Worm (Caenorhabditis elegans): ENCODE measurements around the gene srv-2.

The srv-2 gene

ce11 chrII:10569498-10569897, 32.6 kb downstream of the srv-2 start:
- TF ChIP-seq nhr-77 (tag; optimal IDR thresholded peaks at IDR 0.05) (no peak), ztf-11 (tag; optimal IDR thresholded peaks at IDR 0.05) (no peak), efl-1 (optimal IDR thresholded peaks at IDR 0.05) (peak in 1 of 2 experiments; percentile 3), efl-1 (GFP tag; optimal IDR thresholded peaks at IDR 0.05 in 1 of 2) (no peak), jun-1 (tag; optimal IDR thresholded peaks at IDR 0.05) (no peak), pax-3 (tag; optimal IDR thresholded peaks at IDR 0.05) (no peak), xbp-1 (tag; optimal IDR thresholded peaks at IDR 0.05) (no peak), snpc-4 (tag; optimal IDR thresholded peaks at IDR 0.05) (no peak), ces-1 (GFP tag; optimal IDR thresholded peaks at IDR 0.05) (no peak), ceh-90 (tag; optimal IDR thresholded peaks at IDR 0.05) (no peak), tbx-2 (tag; optimal IDR thresholded peaks at IDR 0.05) (no peak), ceh-88 (GFP tag; IDR thresholded peaks at IDR 0.05) (no peak), nhr-84 (tag; optimal IDR thresholded peaks at IDR 0.05) (no peak), nhr-12 (tag; optimal IDR thresholded peaks at IDR 0.05) (no peak), ceh-63 (GFP tag; optimal IDR thresholded peaks at IDR 0.05) (no peak), unc-62 (GFP tag; optimal IDR thresholded peaks at IDR 0.05) (no peak), nhr-47 (tag; optimal IDR thresholded peaks at IDR 0.05) (no peak), tlp-1 (tag; optimal IDR thresholded peaks at IDR 0.05) (no peak), lin-35 (GFP tag; optimal IDR thresholded peaks at IDR 0.05) (no peak), nhr-85 (tag) (no peak), lin-14 (GFP tag; optimal IDR thresholded peaks at IDR 0.05) (peak; percentile 79), dsc-1 (tag; optimal IDR thresholded peaks at IDR 0.05) (no peak), C34B4.2 (tag; optimal IDR thresholded peaks at IDR 0.05) (no peak), hlh-4 (tag; optimal IDR thresholded peaks at IDR 0.05) (no peak), aha-1 (tag; optimal IDR thresholded peaks at IDR 0.05) (no peak), unc-30 (tag; optimal IDR thresholded peaks at IDR 0.05) (no peak), aly-2 (tag; optimal IDR thresholded peaks at IDR 0.05) (no peak), rnt-1 (tag; optimal IDR thresholded peaks at IDR 0.05) (peak; percentile 44), ceh-8 (GFP tag; optimal IDR thresholded peaks at IDR 0.05) (no peak), nhr-71 (tag; optimal IDR thresholded peaks at IDR 0.05) (peak; percentile 43), skn-1 (tag; optimal IDR thresholded peaks at IDR 0.05) (no peak), isw-1 (GFP tag; IDR thresholded peaks at IDR 0.05) (no peak), zip-4 (GFP tag; optimal IDR thresholded peaks at IDR 0.05) (no peak), C16A3.4 (tag; optimal IDR thresholded peaks at IDR 0.05) (no peak), sox-4 (tag; optimal IDR thresholded peaks at IDR 0.05) (no peak), ceh-82 (tag; optimal IDR thresholded peaks at IDR 0.05) (no peak), pag-3 (tag; optimal IDR thresholded peaks at IDR 0.05; ENCODE audit: borderline replicate concordance, insufficient read depth) (peak; percentile 86), hpl-2 (GFP tag; optimal IDR thresholded peaks at IDR 0.05) (no peak), lsy-2 (tag; optimal IDR thresholded peaks at IDR 0.05) (peak in 1 of 2 experiments; percentile 13), egl-27 (tag; optimal IDR thresholded peaks at IDR 0.05) (no peak), nhr-19 (GFP tag; conservative IDR thresholded peaks at IDR 0.05) (no peak)

ce11 chrII:10566458-10566857, 35.6 kb downstream of the srv-2 start:
- TF ChIP-seq unc-30 (tag; optimal IDR thresholded peaks at IDR 0.05) (no peak), lin-14 (GFP tag; optimal IDR thresholded peaks at IDR 0.05) (peak; percentile 30)

- TF ChIP-seq sptf-1 (tag; optimal IDR thresholded peaks at IDR 0.05) (no peak), blmp-1 (tag; optimal IDR thresholded peaks at IDR 0.05) (no peak), efl-1 (optimal IDR thresholded peaks at IDR 0.05) (no peak), efl-1 (GFP tag; optimal IDR thresholded peaks at IDR 0.05 in 1 of 2) (peak in 1 of 2 experiments; percentile 30), fos-1 (tag; optimal IDR thresholded peaks at IDR 0.05) (no peak), zag-1 (tag; optimal IDR thresholded peaks at IDR 0.05) (no peak), egl-13 (tag; optimal IDR thresholded peaks at IDR 0.05) (no peak), pag-3 (tag; optimal IDR thresholded peaks at IDR 0.05; ENCODE audit: borderline replicate concordance, insufficient read depth) (no peak), ceh-8 (GFP tag; optimal IDR thresholded peaks at IDR 0.05) (no peak)
Measured at ce11 chrII:10564578-10564977, 37.5 kb downstream of the srv-2 start, which contains the start of the genes C06A1.6 and C06A1.7. Gene C06A1.6 (minus strand): TSS chrII:10564678. Gene C06A1.7 (plus strand): TSS chrII:10564891.
